Fruit fly (Drosophila melanogaster): Measurements from ENCODE around the gene Dph4.

Dph4 gene

DNA sequence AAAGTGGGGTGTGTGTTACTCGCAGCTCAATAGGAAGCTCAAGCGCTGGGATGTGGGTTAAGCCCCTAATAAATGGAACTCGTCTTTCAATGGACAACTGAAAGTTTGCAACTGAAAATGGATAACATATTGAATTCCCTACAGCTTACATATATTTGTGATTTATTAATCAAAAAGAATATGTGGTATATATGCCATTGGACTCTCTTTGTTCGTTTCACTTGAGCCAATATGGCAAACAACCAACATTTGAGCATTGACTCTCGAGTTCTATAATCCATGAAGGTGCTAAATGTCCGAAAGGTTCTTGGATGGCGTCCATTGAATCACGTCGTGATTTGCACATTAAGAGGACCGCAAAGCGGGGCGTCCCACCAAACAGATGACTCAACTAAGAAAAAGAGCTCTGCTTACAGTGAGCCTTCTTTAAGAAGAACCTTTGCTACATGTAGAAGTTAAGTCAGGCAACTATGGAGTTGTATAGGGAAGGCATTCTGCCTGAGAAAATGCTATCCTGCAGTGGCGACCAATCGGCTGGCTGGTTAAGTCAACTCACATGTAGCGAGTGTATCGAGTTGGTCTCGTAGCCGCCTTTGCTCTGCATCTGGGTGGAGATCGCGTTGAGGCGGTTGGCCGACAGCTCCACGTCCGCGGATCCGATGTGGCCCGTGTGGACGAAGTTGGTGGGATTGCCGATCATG lies 5.9 kb downstream of the Dph4 start:
- TF ChIP-seq noc (tag; optimal IDR thresholded peaks at IDR 0.05): no peak

DNA sequence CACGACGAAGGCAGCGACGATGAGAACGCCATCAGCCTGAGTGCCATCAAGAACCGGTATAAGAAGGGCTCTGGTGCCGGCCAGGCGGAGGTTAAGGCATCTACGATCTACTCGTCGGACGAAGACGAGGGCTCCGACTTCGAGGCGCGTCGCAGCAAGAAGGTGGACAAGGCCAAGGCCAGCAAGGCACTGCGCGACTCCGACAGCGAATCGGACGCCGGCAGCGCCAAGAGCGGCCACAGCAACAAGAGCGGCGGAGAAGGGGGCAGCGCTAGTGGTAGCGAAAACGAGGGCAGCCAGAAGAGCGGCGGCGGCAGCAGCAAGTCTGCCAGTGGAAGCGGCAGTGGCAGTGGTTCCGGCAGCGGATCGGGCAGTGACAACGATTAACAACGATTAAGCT lies 8.4 kb downstream of the Dph4 start:
- no peak for TF ChIP-seq noc (tag; optimal IDR thresholded peaks at IDR 0.05)

DNA sequence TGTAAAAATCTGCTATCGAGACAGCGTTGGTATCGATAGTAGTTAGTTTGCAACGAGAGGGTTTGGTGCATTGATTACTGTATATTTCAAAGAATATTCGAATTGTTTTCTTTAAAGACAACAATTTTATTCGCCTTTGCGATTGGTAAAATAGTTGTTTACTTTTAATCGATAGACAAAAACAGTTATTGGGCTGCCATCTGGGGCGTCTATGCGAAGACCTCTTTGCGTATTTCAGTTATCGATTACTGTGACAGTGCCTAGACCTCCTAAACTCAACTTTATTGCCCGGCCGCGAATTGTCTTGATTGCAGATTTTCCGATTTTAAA lies 10.8 kb downstream of the Dph4 start, which contains the start of gene Atu:
Gene Atu, plus strand, starts transcription at position 245 of the 330 bp plus-strand sequence.
- TF ChIP-seq noc (tag; optimal IDR thresholded peaks at IDR 0.05): no peak

DNA sequence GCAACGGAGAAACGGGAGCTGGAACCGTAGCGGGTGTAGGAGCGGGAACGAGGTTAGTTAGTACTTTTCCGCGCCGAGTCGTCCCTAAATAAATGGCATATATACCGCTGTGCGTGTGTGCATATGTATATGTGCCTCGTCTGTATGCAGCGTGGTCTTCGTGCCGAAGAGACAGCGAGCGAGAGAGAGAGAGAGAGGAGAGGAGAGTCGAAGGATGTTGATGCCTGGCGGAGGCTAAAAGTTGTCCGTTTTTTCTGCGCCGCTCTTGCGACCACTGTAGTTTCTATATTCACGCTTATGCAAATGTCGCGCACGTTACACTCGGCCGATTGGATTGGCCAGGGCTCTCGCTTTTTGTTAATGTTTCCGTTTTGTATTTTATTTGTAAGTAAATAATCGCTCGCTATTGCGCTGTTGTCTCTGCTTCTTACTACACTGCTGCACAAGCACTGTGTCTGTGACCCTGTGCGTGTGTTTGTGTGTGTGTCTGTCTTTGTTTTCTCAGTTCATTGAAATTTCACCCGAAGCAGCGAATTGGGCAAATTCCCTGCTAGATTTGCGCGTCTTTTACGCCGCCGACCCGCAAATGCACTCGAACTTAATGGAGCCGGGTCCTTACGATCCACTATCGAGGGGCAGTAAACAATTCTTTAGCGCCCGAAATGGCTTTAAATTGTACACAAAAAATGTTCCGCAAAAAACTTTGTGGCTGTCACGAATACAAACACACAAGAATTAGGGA lies 11.4 kb downstream of the Dph4 start, which contains the start of gene Rga:
Gene Rga, minus strand, starts transcription at position 741 of the 742 bp plus-strand sequence.
- no peak for TF ChIP-seq noc (tag; optimal IDR thresholded peaks at IDR 0.05)

DNA sequence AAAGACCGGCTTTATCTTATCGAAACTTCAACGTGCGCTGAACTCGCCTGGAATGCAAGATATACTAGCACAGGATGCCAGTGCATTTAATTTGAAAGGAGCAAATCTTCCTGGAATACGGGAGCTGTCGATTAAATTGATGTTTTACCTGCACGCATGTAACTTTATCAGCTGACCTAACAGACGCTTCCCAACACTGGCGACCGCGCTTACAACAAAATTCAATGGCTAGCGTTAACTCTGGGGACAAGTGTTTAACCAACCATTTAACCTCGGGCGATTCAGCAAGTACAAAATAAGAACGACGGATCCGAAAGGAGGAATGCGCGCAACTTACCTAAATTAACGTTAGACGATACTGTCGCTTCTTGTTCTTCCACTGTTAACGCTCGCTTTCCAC lies 12.2 kb downstream of the Dph4 start:
- TF ChIP-seq noc (tag; optimal IDR thresholded peaks at IDR 0.05): no peak

DNA sequence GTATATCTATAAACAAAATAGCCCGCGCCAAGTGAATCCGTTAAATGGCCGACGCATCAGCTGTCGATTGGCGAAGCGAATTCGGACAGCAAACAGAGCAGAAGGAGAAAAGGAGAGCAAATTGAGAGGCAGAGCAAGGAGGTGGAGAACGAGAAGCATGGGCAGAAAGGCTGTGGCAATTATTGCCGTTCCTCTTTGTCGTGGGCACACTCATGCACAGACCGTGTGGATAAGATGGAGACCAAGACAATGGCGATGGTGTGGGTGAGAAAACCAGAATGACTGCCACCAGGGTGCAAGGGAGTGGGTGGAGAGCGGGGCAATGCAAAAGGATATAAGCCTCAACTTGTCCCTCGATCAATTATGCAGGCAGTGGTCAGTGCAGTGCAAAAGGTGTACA lies 12.8 kb downstream of the Dph4 start:
- no peak for TF ChIP-seq noc (tag; optimal IDR thresholded peaks at IDR 0.05)

DNA sequence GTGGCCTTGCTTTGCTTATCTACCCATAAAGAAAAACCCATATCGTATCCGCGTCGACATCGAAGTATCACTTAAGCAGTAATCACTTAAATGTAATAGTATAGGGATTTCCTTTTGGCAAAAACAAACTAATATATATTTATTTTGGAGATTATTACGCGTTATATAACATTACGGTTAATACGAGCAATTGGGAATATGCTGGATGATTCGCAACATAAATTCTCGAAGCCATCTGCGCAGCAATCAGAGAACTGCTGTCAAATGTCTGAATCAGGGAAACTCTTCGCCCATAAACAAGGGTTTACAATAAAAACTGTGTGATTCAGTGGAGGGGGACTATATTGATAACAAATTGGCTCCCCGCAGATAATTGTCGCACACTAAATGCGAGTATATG lies 13.3 kb downstream of the Dph4 start:
- no peak for TF ChIP-seq noc (tag; optimal IDR thresholded peaks at IDR 0.05)

DNA sequence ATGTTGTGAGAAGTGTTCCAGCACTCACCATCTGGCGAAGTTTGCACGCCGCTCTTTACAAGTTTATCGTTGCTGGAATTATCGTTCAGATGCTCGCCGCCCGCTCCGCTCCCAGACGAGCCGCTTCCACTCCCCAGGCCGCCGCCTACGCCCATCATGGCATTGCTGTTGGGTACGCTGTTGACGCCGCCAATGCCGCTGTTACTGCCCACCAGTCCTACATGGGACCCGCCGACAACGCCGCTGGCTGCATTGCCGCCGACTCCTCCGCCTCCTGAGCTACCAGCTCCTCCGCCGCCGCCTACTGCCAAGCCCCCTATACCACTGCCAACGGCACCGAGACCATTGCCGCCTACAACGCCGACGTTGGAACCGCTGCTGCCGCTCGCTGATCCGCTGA lies 15.5 kb downstream of the Dph4 start:
- TF ChIP-seq noc (tag; optimal IDR thresholded peaks at IDR 0.05): no peak

DNA sequence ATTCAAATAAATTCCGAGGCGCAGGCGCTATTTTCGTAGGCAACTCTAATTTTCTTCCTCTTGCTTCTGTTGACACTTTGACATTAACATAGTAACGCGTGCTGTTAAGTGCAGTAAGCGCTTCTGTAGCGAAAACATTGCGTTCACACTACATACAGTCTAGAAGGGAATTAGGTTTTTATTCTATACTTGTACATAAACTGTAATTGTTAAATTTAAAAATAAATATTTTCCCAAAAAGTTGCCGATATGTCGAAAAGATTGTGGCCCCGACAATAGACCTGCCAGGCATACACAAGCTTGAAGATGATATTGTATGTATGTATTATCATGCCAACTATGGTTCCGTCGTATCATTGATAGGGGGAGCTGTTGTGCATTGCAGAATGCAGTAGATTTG lies 17.4 kb downstream of the Dph4 start, which contains the start of gene asl:
Gene asl, minus strand, starts transcription at position 67 of the 400 bp plus-strand sequence.
- TF ChIP-seq noc (tag; optimal IDR thresholded peaks at IDR 0.05): no peak

DNA sequence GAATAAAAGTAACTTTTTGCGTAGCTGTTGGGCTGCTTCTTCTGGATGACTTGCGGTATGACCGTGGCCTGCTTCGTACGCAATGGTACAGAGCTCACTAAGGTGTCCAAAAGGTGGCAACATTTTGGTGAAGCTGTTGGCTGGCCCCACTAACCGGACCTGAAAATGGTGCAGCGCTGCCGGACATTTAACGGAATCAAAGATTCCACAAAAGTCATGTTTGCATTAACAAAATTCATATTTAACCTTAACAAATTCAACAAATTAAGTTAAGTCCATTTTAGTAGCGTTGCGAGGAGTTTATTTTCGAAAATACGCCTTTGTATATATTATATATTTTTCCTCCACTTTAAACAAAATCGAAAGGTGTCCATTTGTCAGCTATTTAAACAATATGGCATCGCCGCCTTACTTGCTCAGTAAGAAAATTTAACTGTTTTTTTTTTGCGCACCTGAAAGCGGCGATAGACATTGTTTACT lies 22.8 kb downstream of the Dph4 start, which contains the start of the genes kra and SecS:
Gene kra, minus strand, starts transcription at position 93 of the 480 bp plus-strand sequence.
Gene SecS, plus strand, starts transcription at position 390 of the 480 bp plus-strand sequence.
- TF ChIP-seq noc (tag; optimal IDR thresholded peaks at IDR 0.05): peak; percentile 55

DNA sequence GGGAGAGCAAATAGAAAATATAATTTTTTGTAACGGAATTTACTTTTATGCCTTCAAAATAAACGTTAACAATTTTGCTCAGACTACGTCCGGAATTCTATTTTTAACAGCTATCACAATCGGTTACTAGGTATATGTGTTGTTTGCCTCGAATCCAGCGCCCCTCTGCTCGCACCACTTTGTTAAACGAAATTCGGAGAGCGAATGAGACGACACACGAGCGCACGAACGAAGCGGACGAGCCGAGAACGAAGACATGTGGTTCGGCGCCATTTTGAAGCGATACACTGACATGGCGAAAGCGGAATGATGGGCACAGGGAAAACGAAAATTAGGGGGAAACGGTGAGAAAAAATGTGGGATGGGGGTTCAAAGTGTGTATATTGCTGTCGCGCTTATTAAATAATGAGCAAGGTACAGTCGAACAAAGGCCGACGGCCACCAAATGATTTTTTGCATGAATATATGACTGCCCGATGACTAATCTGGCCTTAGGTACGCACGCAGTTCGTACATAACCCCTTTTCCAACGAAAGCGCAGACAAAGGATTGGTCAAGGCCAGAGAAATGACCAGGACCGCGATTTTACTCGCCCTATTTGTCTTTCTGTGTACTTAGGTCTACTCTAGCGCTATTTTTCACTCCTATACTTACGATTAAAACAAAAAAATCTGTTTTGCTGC lies 23.4 kb downstream of the Dph4 start:
- TF ChIP-seq noc (tag; optimal IDR thresholded peaks at IDR 0.05): no peak

DNA sequence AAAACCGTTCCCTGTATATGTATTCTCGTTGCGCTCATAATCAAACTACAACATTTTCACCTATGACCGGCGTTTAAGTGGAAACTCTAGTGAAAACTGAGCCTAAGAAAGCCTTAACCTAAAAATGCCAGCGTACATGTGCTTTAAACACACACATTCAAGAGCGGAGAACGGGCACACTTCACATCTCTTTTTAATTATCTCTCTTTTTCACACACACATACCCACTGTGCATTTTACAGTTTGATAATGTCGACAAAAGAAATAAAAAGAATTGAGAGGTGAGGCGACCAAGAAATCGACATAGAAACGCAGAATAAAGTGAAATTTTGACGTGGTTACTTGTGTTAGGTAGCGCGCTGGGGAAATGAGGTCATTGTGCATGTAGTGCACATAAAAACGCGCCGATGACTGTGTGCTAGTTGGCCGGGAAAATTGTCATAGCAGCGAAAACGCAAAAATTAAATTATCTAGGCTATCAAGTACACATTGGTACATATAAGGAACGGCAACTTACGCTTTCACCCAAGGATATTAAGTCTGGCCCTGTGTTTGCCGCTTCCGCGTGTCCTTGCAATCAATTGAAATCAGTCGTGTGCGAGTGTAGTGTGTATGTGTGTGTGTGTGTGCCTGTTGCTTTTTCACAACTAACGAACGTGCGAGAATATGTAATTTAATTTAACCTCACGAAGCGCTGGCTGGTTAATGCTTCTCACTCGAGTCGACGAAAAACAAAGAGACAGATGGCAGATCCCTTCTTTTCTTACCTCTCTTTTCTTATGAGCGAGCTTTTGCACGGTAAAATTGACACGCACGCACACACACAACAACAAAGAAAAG lies 24.2 kb downstream of the Dph4 start:
- no peak for TF ChIP-seq noc (tag; optimal IDR thresholded peaks at IDR 0.05)

DNA sequence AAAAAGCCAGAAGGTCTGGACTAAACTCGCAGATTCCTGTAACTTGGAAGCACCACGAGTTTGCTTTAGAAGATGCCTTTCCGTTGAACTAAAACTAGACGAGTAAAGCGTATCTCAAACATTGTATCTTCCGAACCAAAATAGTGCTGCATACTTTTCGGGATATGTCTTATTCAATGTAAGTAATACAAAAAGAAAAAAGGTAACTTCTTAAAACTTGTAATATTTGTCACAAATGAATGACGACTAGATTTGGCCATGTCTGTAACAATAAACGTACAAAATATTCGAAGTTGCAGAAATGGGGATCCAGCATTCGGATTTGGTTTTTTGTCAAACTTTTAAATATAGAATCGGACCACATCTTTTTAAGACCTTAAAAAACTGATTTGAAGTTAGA lies 29.0 kb downstream of the Dph4 start:
- no peak for TF ChIP-seq noc (tag; optimal IDR thresholded peaks at IDR 0.05)

DNA sequence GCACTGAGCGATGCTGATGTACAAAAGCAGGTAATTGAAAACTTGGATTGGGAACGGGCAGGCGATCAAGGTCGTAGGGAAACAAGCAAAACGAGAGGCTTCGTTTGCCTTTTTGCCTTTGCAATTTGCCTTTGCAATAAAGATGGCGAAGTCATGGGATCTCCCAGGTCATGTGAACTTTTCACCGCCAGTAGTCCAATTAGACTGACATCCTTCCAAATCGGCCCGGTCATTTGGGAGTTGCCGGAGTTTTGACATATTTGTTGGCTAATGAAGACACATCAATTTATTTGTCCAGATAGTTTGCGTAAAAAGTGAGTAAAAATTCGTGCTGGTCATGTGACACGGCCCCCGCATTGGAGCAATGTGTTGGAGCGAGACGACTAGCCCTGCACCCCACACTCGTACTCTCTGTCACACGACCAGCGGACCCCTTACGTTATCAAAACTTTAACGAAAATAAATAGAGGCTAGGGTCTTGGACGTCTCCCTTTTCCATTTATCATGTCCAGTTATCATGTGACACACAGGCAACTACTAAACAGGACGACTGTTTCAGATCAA lies 31.8 kb downstream of the Dph4 start:
- TF ChIP-seq noc (tag; optimal IDR thresholded peaks at IDR 0.05): no peak

DNA sequence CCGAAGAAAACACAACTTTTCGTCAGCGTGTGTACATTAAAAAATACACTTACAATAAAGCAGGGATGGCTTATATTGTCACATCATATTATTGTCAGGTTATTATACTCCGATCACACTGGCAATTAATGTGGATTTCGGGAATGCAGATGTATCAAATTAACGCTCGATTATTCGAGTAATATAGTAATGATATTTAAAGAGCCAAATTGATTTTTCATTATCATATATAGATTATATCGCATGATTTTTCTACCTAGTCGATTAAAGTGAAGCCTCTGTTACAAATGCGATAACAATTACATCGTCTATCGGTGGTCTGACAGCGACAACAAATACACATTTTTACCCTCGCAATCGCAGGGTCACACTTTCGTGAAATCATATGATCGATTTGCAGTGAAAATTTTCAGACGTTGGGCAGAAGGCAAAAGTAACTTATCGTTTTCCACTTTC lies 32.5 kb downstream of the Dph4 start, which contains the start of the genes noi and Vha26:
Gene noi, minus strand, starts transcription at position 62 of the 456 bp plus-strand sequence.
Gene Vha26, plus strand, starts transcription at position 366 of the 456 bp plus-strand sequence.
- TF ChIP-seq noc (tag; optimal IDR thresholded peaks at IDR 0.05): no peak

All from whole organism, larva.